Worm (Caenorhabditis elegans) whole organism, L4 larva: ENCODE results near the gene F38H4.6.

Experiments used
- D1046.2 ChIP-seq: fragments of 200-800 bp; sonication (Bioruptor generic); IDR thresholded peaks from 2 replicates; pipeline ENCODE4 v1.3.6; 2022; ENCODE audit warnings: missing genetic modification characterization, missing compliant biosample characterization
- T26A8.4 ChIP-seq: fragments of 200-800 bp; sonication (Bioruptor generic); IDR thresholded peaks from 2 replicates; pipeline ENCODE4 v1.3.6; 2022; ENCODE audit warnings: missing genetic modification characterization, missing compliant biosample characterization
- Y105C5A.15 ChIP-seq: fragments of 200-800 bp; sonication (Bioruptor generic); IDR thresholded peaks from 2 replicates; pipeline ENCODE4 v1.3.6; 2022; ENCODE audit warnings: missing genetic modification characterization, missing compliant biosample characterization
- Y5F2A.4 ChIP-seq: fragments of 200-800 bp; sonication (Bioruptor generic); optimal IDR thresholded peaks from 2 replicates; lab custom pipeline; 2018; ENCODE audit warnings: mild to moderate bottlenecking, missing genetic modification characterization, missing compliant biosample characterization
- Y75B8A.6 ChIP-seq: fragments of 200-800 bp; sonication (Bioruptor generic); IDR thresholded peaks from 2 replicates; pipeline ENCODE4 v1.3.6; 2022; ENCODE audit warnings: missing genetic modification reagents, missing genetic modification characterization, missing compliant biosample characterization
- ZK337.2 ChIP-seq: fragments of 200-800 bp; sonication (Bioruptor generic); IDR thresholded peaks from 2 replicates; pipeline ENCODE4 v1.3.6; 2022; ENCODE audit warnings: missing genetic modification reagents, missing genetic modification characterization, missing compliant biosample characterization
- ZK546.5 ChIP-seq, 2 experiments: sonication (generic microtip); optimal IDR thresholded peaks; 2 replicates each; lab custom pipeline; 2017; ENCODE audit warnings: missing biosample characterization in 2 of 2, missing genetic modification characterization in 2 of 2
- aha-1 ChIP-seq: fragments of 150-350 bp; peaks from one replicate; lab custom pipeline; 2014; ENCODE audit warnings: missing biosample characterization, missing genetic modification characterization
- arid-1 ChIP-seq: fragments of 200-800 bp; sonication (Bioruptor generic); conservative IDR thresholded peaks from 2 replicates; pipeline ENCODE4 v1.3.6; 2022; ENCODE audit warnings: missing genetic modification reagents, missing genetic modification characterization, missing compliant biosample characterization
- ceh-20 ChIP-seq: fragments of 200-800 bp; sonication (Bioruptor generic); IDR thresholded peaks from 2 replicates; pipeline ENCODE4 v1.3.6; 2022; ENCODE audit warnings: missing genetic modification reagents, missing genetic modification characterization, missing compliant biosample characterization
- ceh-62 ChIP-seq: sonication (generic microtip); optimal IDR thresholded peaks from 2 replicates; lab custom pipeline; 2017; ENCODE audit warnings: missing biosample characterization, missing genetic modification characterization
- ceh-82 ChIP-seq: sonication (generic microtip); optimal IDR thresholded peaks from 2 replicates; lab custom pipeline; 2017; ENCODE audit warnings: missing biosample characterization, missing genetic modification characterization
- ces-1 ChIP-seq: fragments of 150-350 bp; sonication (generic microtip); optimal IDR thresholded peaks from 4 replicates; lab custom pipeline; 2014; ENCODE audit warnings: missing biosample characterization, missing genetic modification reagents, missing genetic modification characterization
- cey-2 ChIP-seq: sonication (generic microtip); optimal IDR thresholded peaks from 3 replicates; lab custom pipeline; 2017; ENCODE audit warnings: missing genetic modification characterization, mild to moderate bottlenecking, missing compliant biosample characterization, antibody characterized with exemption, borderline replicate concordance; ENCODE audit not compliant: insufficient read depth
- daf-16 ChIP-seq, 3 experiments: sonication (generic microtip); optimal IDR thresholded peaks; 2 replicates each; lab custom pipeline; 2016 to 2017; ENCODE audit warnings: missing genetic modification characterization in 3 of 3, missing genetic modification reagents in 3 of 3, mild to moderate bottlenecking in 2 of 3, missing compliant biosample characterization in 2 of 3, missing biosample characterization in 1 of 3, moderate library complexity in 1 of 3
- daf-8 ChIP-seq: fragments of 200-800 bp; sonication (Bioruptor generic); IDR thresholded peaks from 2 replicates; pipeline ENCODE4 v1.3.6; 2022; ENCODE audit warnings: missing genetic modification characterization, missing compliant biosample characterization
- dve-1 ChIP-seq: sonication (generic microtip); optimal IDR thresholded peaks from 2 replicates; lab custom pipeline; 2017; ENCODE audit warnings: antibody characterized with exemption, mild to moderate bottlenecking, missing genetic modification characterization, missing compliant biosample characterization; ENCODE audit not compliant: insufficient read depth
- egl-43 ChIP-seq: fragments of 200-800 bp; sonication (Bioruptor generic); IDR thresholded peaks from 2 replicates; pipeline ENCODE4 v1.3.6; 2022; ENCODE audit warnings: missing genetic modification reagents, missing genetic modification characterization, missing compliant biosample characterization
- gei-8 ChIP-seq: fragments of 200-800 bp; sonication (Bioruptor generic); optimal IDR thresholded peaks from 2 replicates; lab custom pipeline; 2018; ENCODE audit warnings: mild to moderate bottlenecking, missing genetic modification characterization, missing compliant biosample characterization
- hmg-1.1 ChIP-seq: fragments of 200-800 bp; sonication (Bioruptor generic); IDR thresholded peaks from 2 replicates; pipeline ENCODE4 v1.3.6; 2022; ENCODE audit warnings: missing genetic modification reagents, missing genetic modification characterization, missing compliant biosample characterization
- jun-1 ChIP-seq: fragments of 150-350 bp; optimal IDR thresholded peaks from 2 replicates; lab custom pipeline; 2014; ENCODE audit warnings: missing biosample characterization, missing genetic modification reagents, missing genetic modification characterization
- lin-13 ChIP-seq: fragments of 150-350 bp; optimal IDR thresholded peaks from 2 replicates; lab custom pipeline; 2014; ENCODE audit warnings: missing biosample characterization, missing genetic modification reagents, missing genetic modification characterization
- lin-29 ChIP-seq: fragments of 200-800 bp; sonication (Bioruptor generic); IDR thresholded peaks from 2 replicates; pipeline ENCODE4 v1.3.6; 2022; ENCODE audit warnings: missing genetic modification reagents, missing genetic modification characterization, missing compliant biosample characterization
- lin-38 ChIP-seq: fragments of 200-800 bp; sonication (Bioruptor generic); IDR thresholded peaks from 2 replicates; pipeline ENCODE4 v1.3.6; 2022; ENCODE audit warnings: missing genetic modification reagents, missing genetic modification characterization, missing compliant biosample characterization
- lsy-2 ChIP-seq, 2 experiments: fragments of 150-350 bp in 1 of 2; sonication (generic microtip) in 1 of 2; optimal IDR thresholded peaks; 2 replicates each; lab custom pipeline; 2014 to 2017; ENCODE audit warnings: missing biosample characterization in 2 of 2, missing genetic modification characterization in 2 of 2
- mdt-29 ChIP-seq: fragments of 200-800 bp; sonication (Bioruptor generic); IDR thresholded peaks from 2 replicates; pipeline ENCODE4 v1.3.6; 2022; ENCODE audit warnings: missing genetic modification reagents, missing genetic modification characterization, missing compliant biosample characterization
- nhr-237 ChIP-seq: sonication (generic microtip); optimal IDR thresholded peaks from 2 replicates; lab custom pipeline; 2017; ENCODE audit warnings: missing biosample characterization, missing genetic modification characterization
- nhr-25 ChIP-seq: sonication (generic microtip); optimal IDR thresholded peaks from 2 replicates; lab custom pipeline; 2017; ENCODE audit warnings: missing genetic modification characterization, mild to moderate bottlenecking, missing compliant biosample characterization, antibody characterized with exemption, moderate library complexity, borderline replicate concordance; ENCODE audit not compliant: insufficient read depth
- nhr-41 ChIP-seq: fragments of 200-800 bp; sonication (Bioruptor generic); IDR thresholded peaks from 2 replicates; pipeline ENCODE4 v1.3.6; 2022; ENCODE audit warnings: missing genetic modification reagents, missing genetic modification characterization, missing compliant biosample characterization
- nhr-42 ChIP-seq: fragments of 200-800 bp; sonication (Bioruptor generic); IDR thresholded peaks from 2 replicates; pipeline ENCODE4 v1.3.6; 2022; ENCODE audit warnings: missing genetic modification characterization, missing compliant biosample characterization
- nhr-6 ChIP-seq: fragments of 150-350 bp; optimal IDR thresholded peaks from 2 replicates; lab custom pipeline; 2014; ENCODE audit warnings: missing biosample characterization, missing genetic modification characterization
- php-3 ChIP-seq: fragments of 200-800 bp; sonication (Bioruptor generic); IDR thresholded peaks from 2 replicates; pipeline ENCODE4 v1.3.6; 2022; ENCODE audit warnings: missing genetic modification reagents, missing genetic modification characterization, missing compliant biosample characterization
- pqm-1 ChIP-seq: sonication (generic microtip); optimal IDR thresholded peaks from 2 replicates; lab custom pipeline; 2017; ENCODE audit warnings: missing biosample characterization, missing genetic modification characterization
- rbr-2 ChIP-seq: sonication (generic microtip); optimal IDR thresholded peaks from 2 replicates; lab custom pipeline; 2016; ENCODE audit warnings: missing genotype, missing genetic modification characterization, missing compliant biosample characterization
- sdz-12 ChIP-seq: fragments of 200-800 bp; sonication (Bioruptor generic); optimal IDR thresholded peaks from 2 replicates; lab custom pipeline; 2018; ENCODE audit warnings: mild to moderate bottlenecking, missing genetic modification characterization, missing compliant biosample characterization
- set-16 ChIP-seq: fragments of 200-800 bp; sonication (Bioruptor generic); IDR thresholded peaks from 2 replicates; pipeline ENCODE4 v1.3.6; 2022; ENCODE audit warnings: missing genetic modification reagents, missing genetic modification characterization, missing compliant biosample characterization
- snpc-1.2 ChIP-seq: fragments of 200-800 bp; sonication (Bioruptor generic); IDR thresholded peaks from 2 replicates; pipeline ENCODE4 v1.3.6; 2022; ENCODE audit warnings: missing genetic modification reagents, missing genetic modification characterization, missing compliant biosample characterization
- snpc-4 ChIP-seq: fragments of 150-350 bp; optimal IDR thresholded peaks from 2 replicates; lab custom pipeline; 2014; ENCODE audit warnings: missing biosample characterization, missing genetic modification characterization
- tra-1 ChIP-seq: fragments of 200-800 bp; sonication (Bioruptor generic); IDR thresholded peaks from 2 replicates; pipeline ENCODE4 v1.3.6; 2022; ENCODE audit warnings: missing genetic modification reagents, missing genetic modification characterization, missing compliant biosample characterization
- unc-130 ChIP-seq: sonication (generic microtip); optimal IDR thresholded peaks from 2 replicates; lab custom pipeline; 2016; ENCODE audit warnings: missing genetic modification reagents, missing genetic modification characterization, missing compliant biosample characterization
- zfp-2 ChIP-seq: sonication (generic microtip); optimal IDR thresholded peaks from 2 replicates; lab custom pipeline; 2016; ENCODE audit warnings: mild to moderate bottlenecking, missing genetic modification characterization, missing compliant biosample characterization
- zip-11 ChIP-seq: fragments of 200-800 bp; sonication (Bioruptor generic); IDR thresholded peaks from 2 replicates; pipeline ENCODE4 v1.3.6; 2022; ENCODE audit warnings: missing genetic modification characterization, missing compliant biosample characterization
- zip-2 ChIP-seq: fragments of 150-350 bp; optimal IDR thresholded peaks from 2 replicates; lab custom pipeline; 2014; ENCODE audit warnings: missing biosample characterization, missing genetic modification characterization
- ztf-7 ChIP-seq: fragments of 150-350 bp; optimal IDR thresholded peaks from 2 replicates; lab custom pipeline; 2014; ENCODE audit warnings: missing biosample characterization, missing genetic modification characterization

F38H4.6 gene

ce11 chrIV:11851882-11852281, 4.2 kb upstream of the F38H4.6 start, which contains the start of gene F38H4.5:
Gene F38H4.5 (plus strand): TSS chrIV:11852182.
- no peak for TF ChIP-seq nhr-237 (tag; lab: Kevin White, UChicago)
- TF ChIP-seq unc-130 (GFP tag; lab: Kevin White, UChicago): no peak
- TF ChIP-seq daf-16 (GFP tag; optimal IDR thresholded peaks at IDR 0.05; lab: Kevin White, UChicago): no peak
- TF ChIP-seq daf-16 (tag; optimal IDR thresholded peaks at IDR 0.05; lab: Kevin White, UChicago): no peak
- TF ChIP-seq dve-1 (tag; lab: Kevin White, UChicago): no peak
- no peak for TF ChIP-seq snpc-1.2
- TF ChIP-seq mdt-29 (GFP tag; lab: Robert Waterston, UW): no peak
- no peak for TF ChIP-seq ceh-20 (GFP tag; lab: Robert Waterston, UW)
- no peak for TF ChIP-seq zip-11
- TF ChIP-seq ceh-82 (tag; lab: Kevin White, UChicago): no peak
- TF ChIP-seq hmg-1.1 (GFP tag; lab: Robert Waterston, UW): no peak
- no peak for TF ChIP-seq nhr-41
- no peak for TF ChIP-seq lsy-2 (tag; optimal IDR thresholded peaks at IDR 0.05; lab: Kevin White, UChicago)
- TF ChIP-seq, all 104 proteins: peak for 0

- TF ChIP-seq aha-1 (tag; lab: Kevin White, UChicago) (no peak), T26A8.4 (GFP tag; lab: Robert Waterston, UW) (no peak), egl-43 (GFP tag; lab: Robert Waterston, UW) (no peak), unc-130 (GFP tag; lab: Kevin White, UChicago) (no peak), sdz-12 (GFP tag; lab: Kevin White, UChicago) (no peak), php-3 (GFP tag; lab: Robert Waterston, UW) (no peak), jun-1 (tag; lab: Kevin White, UChicago) (no peak), daf-16 (GFP tag; optimal IDR thresholded peaks at IDR 0.05; lab: Kevin White, UChicago) (no peak), daf-16 (tag; optimal IDR thresholded peaks at IDR 0.05; lab: Kevin White, UChicago) (no peak), gei-8 (no peak), daf-8 (no peak), lin-38 (GFP tag; lab: Robert Waterston, UW) (no peak), pqm-1 (tag; lab: Kevin White, UChicago) (no peak), ZK337.2 (GFP tag; lab: Robert Waterston, UW) (no peak), lin-29 (GFP tag; lab: Robert Waterston, UW) (no peak), tra-1 (GFP tag; lab: Robert Waterston, UW) (no peak), nhr-25 (tag; lab: Kevin White, UChicago) (no peak), cey-2 (tag; lab: Kevin White, UChicago) (no peak), ztf-7 (tag; lab: Kevin White, UChicago) (no peak), Y75B8A.6 (no peak)
Observed at ce11 chrIV:11842121-11842520, 5.5 kb downstream of the F38H4.6 start, which contains the start of gene F38H4.3. Gene F38H4.3 (plus strand): TSS chrIV:11842421.

ce11 chrIV:11838657-11839056, 9.0 kb downstream of the F38H4.6 start, which contains the start of gene fbxb-3:
Gene fbxb-3 (plus strand): TSS chrIV:11838957.
- TF ChIP-seq lin-13 (GFP tag; lab: Kevin White, UChicago) (no peak), set-16 (GFP tag; lab: Robert Waterston, UW) (no peak), nhr-41 (no peak), ceh-62 (no peak), ces-1 (GFP tag; lab: Kevin White, UChicago) (no peak), ZK546.5 (tag; optimal IDR thresholded peaks at IDR 0.05; lab: Kevin White, UChicago) (no peak), zfp-2 (no peak), nhr-6 (no peak), Y5F2A.4 (GFP tag; lab: Kevin White, UChicago) (no peak), rbr-2 (tag; lab: Kevin White, UChicago) (no peak), arid-1 (GFP tag; lab: Robert Waterston, UW) (no peak), nhr-42 (no peak), snpc-4 (no peak), D1046.2 (GFP tag; lab: Robert Waterston, UW) (no peak), lin-29 (GFP tag; lab: Robert Waterston, UW) (no peak), zip-2 (tag; lab: Kevin White, UChicago) (no peak), Y105C5A.15 (GFP tag; lab: Robert Waterston, UW) (no peak), ceh-82 (tag; lab: Kevin White, UChicago) (no peak)
